Worm (Caenorhabditis elegans) whole organism, L2 larva: Measurements from ENCODE around the gene F07E5.12.

Source experiments
- F13H6.1 ChIP-seq: sonication (generic microtip); optimal IDR thresholded peaks from 2 replicates; lab custom pipeline; 2016; ENCODE audit warnings: missing genetic modification characterization, missing compliant biosample characterization
- ZK546.5 ChIP-seq: sonication (generic microtip); optimal IDR thresholded peaks from 2 replicates; lab custom pipeline; 2017; ENCODE audit warnings: missing biosample characterization, missing genetic modification characterization
- alr-1 ChIP-seq: fragments of 150-350 bp; optimal IDR thresholded peaks from 2 replicates; lab custom pipeline; 2014; ENCODE audit warnings: missing biosample characterization, missing genetic modification characterization
- aly-2 ChIP-seq: fragments of 150-350 bp; optimal IDR thresholded peaks from 2 replicates; lab custom pipeline; 2014; ENCODE audit warnings: missing biosample characterization, missing genetic modification characterization
- dmd-4 ChIP-seq: sonication (generic microtip); optimal IDR thresholded peaks from 2 replicates; lab custom pipeline; 2017; ENCODE audit warnings: missing biosample characterization, missing genetic modification characterization
- elt-3 ChIP-seq: sonication (generic microtip); optimal IDR thresholded peaks from 2 replicates; lab custom pipeline; 2017; ENCODE audit warnings: missing biosample characterization, missing genetic modification characterization
- mbf-1 ChIP-seq: sonication (generic microtip); optimal IDR thresholded peaks from 2 replicates; lab custom pipeline; 2017; ENCODE audit warnings: missing biosample characterization, missing genetic modification characterization
- nhr-237 ChIP-seq: fragments of 150-350 bp; optimal IDR thresholded peaks from 2 replicates; lab custom pipeline; 2014; ENCODE audit warnings: missing biosample characterization, missing genetic modification characterization
- nhr-77 ChIP-seq: fragments of 150-350 bp; optimal IDR thresholded peaks from 2 replicates; lab custom pipeline; 2014; ENCODE audit warnings: missing biosample characterization, missing genetic modification characterization
- skn-1 ChIP-seq: sonication (generic microtip); optimal IDR thresholded peaks from 2 replicates; lab custom pipeline; 2017; ENCODE audit warnings: missing biosample characterization, missing genetic modification characterization
- unc-39 ChIP-seq: fragments of 150-350 bp; optimal IDR thresholded peaks from 2 replicates; lab custom pipeline; 2014; ENCODE audit warnings: missing biosample characterization, missing genetic modification characterization
- unc-55 ChIP-seq: fragments of 150-350 bp; sonication (generic microtip); optimal IDR thresholded peaks from 3 replicates; lab custom pipeline; 2014; ENCODE audit warnings: missing biosample characterization, missing genetic modification reagents, missing genetic modification characterization

ce11 chrII:2071429-2071828, 3.7 kb downstream of the F07E5.12 start, which contains the start of gene F07E5.7:
- TF ChIP-seq unc-39 (tag; lab: Kevin White, UChicago): no peak
- no peak for TF ChIP-seq dmd-4 (tag; lab: Kevin White, UChicago)
- no peak for TF ChIP-seq mbf-1 (tag; lab: Kevin White, UChicago)
- no peak for TF ChIP-seq skn-1 (tag; lab: Kevin White, UChicago)
- TF ChIP-seq nhr-237 (tag; lab: Kevin White, UChicago): no peak
- no peak for TF ChIP-seq F13H6.1 (tag; lab: Kevin White, UChicago)
- TF ChIP-seq alr-1 (tag; lab: Kevin White, UChicago): no peak
- no peak for TF ChIP-seq ZK546.5 (tag; lab: Kevin White, UChicago)
- no peak for TF ChIP-seq unc-55 (GFP tag; lab: Kevin White, UChicago)
- TF ChIP-seq aly-2 (tag; lab: Kevin White, UChicago): no peak
- no peak for TF ChIP-seq nhr-77 (tag; lab: Kevin White, UChicago)
- no peak for TF ChIP-seq elt-3 (tag; lab: Kevin White, UChicago)
